Fruit fly (Drosophila melanogaster): ENCODE measurements around the gene CG43390.

The CG43390 gene

dm6 chr3L:11534391-11535246 is 45.1 kb downstream of the CG43390 start (continued):
- TF ChIP-seq CG17359 (tag; optimal IDR thresholded peaks at IDR 0.05) (peak; percentile 11), jing (GFP tag; optimal IDR thresholded peaks at IDR 0.05) (no peak), odd (GFP tag; optimal IDR thresholded peaks at IDR 0.05) (no peak), crc (GFP tag; optimal IDR thresholded peaks at IDR 0.05) (no peak), exex (tag; optimal IDR thresholded peaks at IDR 0.05) (no peak), CG15696 (tag; optimal IDR thresholded peaks at IDR 0.05) (no peak), Asciz (GFP tag; optimal IDR thresholded peaks at IDR 0.05) (no peak), CG4730 (GFP tag; IDR thresholded peaks at IDR 0.05) (no peak), CG2202 (tag; optimal IDR thresholded peaks at IDR 0.05) (no peak), gcm2 (GFP tag; optimal IDR thresholded peaks at IDR 0.05) (no peak), Kr (GFP tag; optimal IDR thresholded peaks at IDR 0.05) (no peak), CG31441 (GFP tag; IDR thresholded peaks at IDR 0.05) (peak; percentile 48), CG12071 (GFP tag; optimal IDR thresholded peaks at IDR 0.05) (no peak), CG3065 (GFP tag; optimal IDR thresholded peaks at IDR 0.05) (no peak), hbn (GFP tag; IDR thresholded peaks at IDR 0.05; ENCODE audit: partially characterized antibody) (peak; percentile 28; the same call in 1 of the 2 replicates), CG11085 (GFP tag; IDR thresholded peaks at IDR 0.05) (no peak), Tbp (GFP tag; optimal IDR thresholded peaks at IDR 0.05) (no peak), Adf1 (GFP tag; IDR thresholded peaks at IDR 0.05) (peak; percentile 85), wdn (GFP tag; IDR thresholded peaks at IDR 0.05) (no peak), Dfd (GFP tag; optimal IDR thresholded peaks at IDR 0.05) (no peak), nerfin-2 (GFP tag; IDR thresholded peaks at IDR 0.05; ENCODE audit: partially characterized antibody) (no peak), ara (GFP tag; IDR thresholded peaks at IDR 0.05) (no peak), CG2129 (GFP tag; IDR thresholded peaks at IDR 0.05; ENCODE audit: partially characterized antibody) (no peak), CG11504 (tag; optimal IDR thresholded peaks at IDR 0.05) (peak; percentile 17), Gsc (GFP tag; IDR thresholded peaks at IDR 0.05) (no peak), chn (GFP tag; optimal IDR thresholded peaks at IDR 0.05) (no peak), CG6689 (GFP tag; IDR thresholded peaks at IDR 0.05) (no peak), CG14014 (GFP tag; IDR thresholded peaks at IDR 0.05) (peak; percentile 14; the same call in 1 of the 2 replicates), toy (GFP tag; IDR thresholded peaks at IDR 0.05) (no peak), CG2199 (GFP tag; IDR thresholded peaks at IDR 0.05) (no peak), Hr3 (GFP tag; optimal IDR thresholded peaks at IDR 0.05) (no peak), Nf-YC (tag; optimal IDR thresholded peaks at IDR 0.05) (no peak), CG3407 (GFP tag; optimal IDR thresholded peaks at IDR 0.05) (no peak), Jarid2 (GFP tag; optimal IDR thresholded peaks at IDR 0.05) (peak; percentile 68), klu (GFP tag; IDR thresholded peaks at IDR 0.05) (no peak), HmgZ (tag; optimal IDR thresholded peaks at IDR 0.05) (no peak), BtbVII (GFP tag; optimal IDR thresholded peaks at IDR 0.05) (no peak), Dip3 (GFP tag; optimal IDR thresholded peaks at IDR 0.05) (no peak), CG12744 (GFP tag; optimal IDR thresholded peaks at IDR 0.05) (no peak), CG17328 (GFP tag; IDR thresholded peaks at IDR 0.05) (no peak), CG12659 (GFP tag; optimal IDR thresholded peaks at IDR 0.05) (peak; percentile 22), vfl (GFP tag; optimal IDR thresholded peaks at IDR 0.05) (no peak), CG11695 (GFP tag; IDR thresholded peaks at IDR 0.05) (peak; percentile 85), dimm (GFP tag; IDR thresholded peaks at IDR 0.05) (no peak), ci (GFP tag; IDR thresholded peaks at IDR 0.05) (peak; percentile 36; the same call in 2 of the 3 replicates), MTF-1 (GFP tag; optimal IDR thresholded peaks at IDR 0.05; ENCODE audit: borderline replicate concordance) (peak; percentile 40), chm (GFP tag; IDR thresholded peaks at IDR 0.05) (peak; percentile 64; the same call in 1 of the 2 replicates), CG7786 (GFP tag; optimal IDR thresholded peaks at IDR 0.05) (no peak), slou (GFP tag; optimal IDR thresholded peaks at IDR 0.05) (no peak), chinmo (GFP tag; IDR thresholded peaks at IDR 0.05; ENCODE audit: partially characterized antibody) (peak; percentile 96)
